Worm (Caenorhabditis elegans): ENCODE results near the gene F35C11.4.

DNA sequence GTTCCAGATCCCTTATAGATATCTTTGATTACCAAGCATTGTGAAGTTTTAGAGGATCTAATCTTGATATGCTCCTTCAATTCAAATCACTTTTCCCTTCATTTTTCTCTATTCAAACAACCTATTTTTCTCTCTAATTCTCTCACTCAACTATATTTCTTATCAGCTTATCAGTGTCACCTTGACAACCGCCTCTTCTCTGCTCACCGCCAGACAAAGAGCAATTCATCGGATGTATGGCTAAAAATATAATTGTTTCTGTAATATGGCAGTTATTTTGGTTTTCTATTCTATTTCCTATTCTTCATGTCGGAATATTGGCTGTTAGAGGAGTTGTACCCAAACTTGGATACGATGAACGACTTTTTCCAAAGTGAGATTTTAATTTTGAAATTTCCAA lies 906 bp downstream of the F35C11.4 start:
- TF ChIP-seq rnt-1 (tag; optimal IDR thresholded peaks at IDR 0.05) (no peak), tbx-2 (tag; optimal IDR thresholded peaks at IDR 0.05) (no peak)

All from whole organism, late embryonic.